Fruit fly (Drosophila melanogaster) whole organism, embryonic: ENCODE data around the gene Unc-115a.

Source experiments
- BEAF-32 ChIP-seq: fragments of 200-800 bp; sonication (Bioruptor generic); optimal IDR thresholded peaks from 3 replicates; lab custom pipeline; 2017; ENCODE audit warnings: missing biosample characterization, missing genetic modification characterization, mild to moderate bottlenecking, moderate library complexity, missing genetic modification reagents
- CG12155 ChIP-seq: fragments of 200-800 bp; sonication (Bioruptor generic); optimal IDR thresholded peaks from 3 replicates; lab custom pipeline; 2016; ENCODE audit warnings: missing biosample characterization, missing genetic modification characterization
- CG13287 ChIP-seq: fragments of 200-800 bp; sonication (Bioruptor generic); IDR thresholded peaks from 2 replicates; pipeline ENCODE4 v1.3.6; 2022; ENCODE audit warnings: missing biosample characterization, missing genetic modification characterization; ENCODE audit not compliant: partially characterized antibody
- CG13624 ChIP-seq: fragments of 200-800 bp; sonication (Bioruptor generic); optimal IDR thresholded peaks from 2 replicates; lab custom pipeline; 2016; ENCODE audit warnings: missing biosample characterization, missing genetic modification characterization
- CG16813 ChIP-seq: fragments of 200-800 bp; sonication (Bioruptor generic); IDR thresholded peaks from 3 replicates; pipeline ENCODE4 v1.3.6; 2022; ENCODE audit warnings: missing biosample characterization, missing genetic modification characterization; ENCODE audit not compliant: partially characterized antibody
- CG17829 ChIP-seq: fragments of 200-800 bp; optimal IDR thresholded peaks from 2 replicates; lab custom pipeline; 2019; ENCODE audit warnings: missing biosample characterization, mild to moderate bottlenecking, missing genetic modification characterization, moderate library complexity
- CG18011 ChIP-seq: fragments of 200-800 bp; sonication (Bioruptor generic); optimal IDR thresholded peaks from 2 replicates; lab custom pipeline; 2017; ENCODE audit warnings: missing biosample characterization, missing genetic modification characterization, mild to moderate bottlenecking, moderate library complexity, missing genotype
- CG18476 ChIP-seq: fragments of 200-800 bp; sonication (Bioruptor generic); optimal IDR thresholded peaks from 2 replicates; lab custom pipeline; 2016; ENCODE audit warnings: missing biosample characterization, mild to moderate bottlenecking, missing genetic modification characterization
- CG32532 ChIP-seq: fragments of 200-800 bp; sonication (Bioruptor generic); IDR thresholded peaks from 2 replicates; pipeline ENCODE4 v1.3.6; 2022; ENCODE audit warnings: missing biosample characterization, missing genetic modification characterization
- CG32767 ChIP-seq: fragments of 200-800 bp; sonication (Bioruptor generic); IDR thresholded peaks from 2 replicates; pipeline ENCODE4 v1.3.6; 2022; ENCODE audit warnings: missing biosample characterization, missing genetic modification characterization
- CG3847 ChIP-seq: fragments of 200-800 bp; sonication (Bioruptor generic); IDR thresholded peaks from 2 replicates; pipeline ENCODE4 v1.3.6; 2022; ENCODE audit warnings: missing biosample characterization, missing genetic modification characterization
- CG3995 ChIP-seq: fragments of 200-800 bp; sonication (Bioruptor generic); optimal IDR thresholded peaks from 3 replicates; lab custom pipeline; 2016; ENCODE audit warnings: missing biosample characterization, missing genetic modification characterization
- CG42726 ChIP-seq: fragments of 200-800 bp; sonication (Bioruptor generic); IDR thresholded peaks from 2 replicates; pipeline ENCODE4 v1.3.6; 2022; ENCODE audit warnings: missing biosample characterization, missing genetic modification characterization; ENCODE audit not compliant: partially characterized antibody
- CG4617 ChIP-seq: fragments of 200-800 bp; sonication (Bioruptor generic); optimal IDR thresholded peaks from 3 replicates; lab custom pipeline; 2016; ENCODE audit warnings: missing biosample characterization, missing genetic modification characterization, borderline replicate concordance
- CG7928 ChIP-seq: fragments of 200-800 bp; sonication (Bioruptor generic); optimal IDR thresholded peaks from 2 replicates; lab custom pipeline; 2017; ENCODE audit warnings: missing biosample characterization, mild to moderate bottlenecking, missing genetic modification characterization
- CG7987 ChIP-seq: fragments of 200-800 bp; sonication (Bioruptor generic); optimal IDR thresholded peaks from 2 replicates; lab custom pipeline; 2018; ENCODE audit warnings: missing biosample characterization, mild to moderate bottlenecking, missing genetic modification characterization, moderate library complexity
- CG9797 ChIP-seq: fragments of 200-800 bp; sonication (Bioruptor generic); optimal IDR thresholded peaks from 3 replicates; lab custom pipeline; 2018; ENCODE audit warnings: missing biosample characterization, mild to moderate bottlenecking, missing genetic modification characterization
- CHES-1-like ChIP-seq: fragments of 200-800 bp; sonication (Bioruptor generic); optimal IDR thresholded peaks from 2 replicates; lab custom pipeline; 2016; ENCODE audit warnings: missing biosample characterization, missing genetic modification characterization
- Dad ChIP-seq: fragments of 200-800 bp; sonication (Bioruptor generic); optimal IDR thresholded peaks from 3 replicates; lab custom pipeline; 2016; ENCODE audit warnings: missing biosample characterization, missing genetic modification characterization
- Dp ChIP-seq: fragments of 200-800 bp; sonication (Bioruptor generic); optimal IDR thresholded peaks from 2 replicates; lab custom pipeline; 2018; ENCODE audit warnings: missing biosample characterization, mild to moderate bottlenecking, missing genetic modification characterization, moderate library complexity
- Ets97D ChIP-seq: fragments of 200-800 bp; sonication (Bioruptor generic); optimal IDR thresholded peaks from 3 replicates; lab custom pipeline; 2016; ENCODE audit warnings: missing biosample characterization, missing genetic modification characterization
- Hmr ChIP-seq: fragments of 200-800 bp; sonication (Bioruptor generic); optimal IDR thresholded peaks from 3 replicates; lab custom pipeline; 2017; ENCODE audit warnings: mild to moderate bottlenecking, missing biosample characterization, missing genetic modification reagents, missing genetic modification characterization
- Myb ChIP-seq: fragments of 200-800 bp; sonication (Bioruptor generic); optimal IDR thresholded peaks from 2 replicates; lab custom pipeline; 2016; ENCODE audit warnings: missing biosample characterization, missing genetic modification characterization
- Opbp ChIP-seq: fragments of 200-800 bp; sonication (Bioruptor generic); IDR thresholded peaks from 3 replicates; pipeline ENCODE4 v1.3.6; 2022; ENCODE audit warnings: missing biosample characterization, missing genetic modification characterization; ENCODE audit not compliant: partially characterized antibody
- Scr ChIP-seq: fragments of 200-800 bp; sonication (Bioruptor generic); IDR thresholded peaks from 2 replicates; pipeline ENCODE4 v1.3.6; 2022; ENCODE audit warnings: missing biosample characterization, missing genetic modification characterization; ENCODE audit not compliant: partially characterized antibody
- Sin3A ChIP-seq: fragments of >200 bp; optimal IDR thresholded peaks from 2 replicates; lab custom pipeline; 2018
- Sox102F ChIP-seq: fragments of 200-800 bp; sonication (Bioruptor generic); optimal IDR thresholded peaks from 2 replicates; lab custom pipeline; 2018; ENCODE audit warnings: missing biosample characterization, mild to moderate bottlenecking, missing genetic modification characterization, moderate library complexity
- TFAM ChIP-seq: fragments of 200-800 bp; sonication (Bioruptor generic); optimal IDR thresholded peaks from 2 replicates; lab custom pipeline; 2017; ENCODE audit warnings: missing biosample characterization, missing genetic modification characterization, inconsistent platforms
- Trl ChIP-seq, 3 experiments: fragments of >200 bp in 2 of 3; fragments of 200-800 bp in 1 of 3; sonication (Bioruptor generic) in 1 of 3; optimal IDR thresholded peaks; 2 replicates in 1 of 3; 3 replicates in 2 of 3; lab custom pipeline; 2016 to 2017; ENCODE audit warnings: missing biosample characterization in 1 of 3, missing genetic modification characterization in 1 of 3
- YL-1 ChIP-seq: fragments of 200-800 bp; sonication (Bioruptor generic); optimal IDR thresholded peaks from 3 replicates; lab custom pipeline; 2017; ENCODE audit warnings: missing biosample characterization, mild to moderate bottlenecking, missing genetic modification characterization
- amos ChIP-seq: fragments of 200-800 bp; sonication (Bioruptor generic); IDR thresholded peaks from 2 replicates; pipeline ENCODE4 v1.3.6; 2022; ENCODE audit warnings: missing biosample characterization, missing genetic modification characterization; ENCODE audit not compliant: partially characterized antibody
- bbx ChIP-seq: fragments of 200-800 bp; sonication (Bioruptor generic); IDR thresholded peaks from 2 replicates; pipeline ENCODE4 v1.3.6; 2022; ENCODE audit warnings: missing biosample characterization, missing genetic modification characterization; ENCODE audit not compliant: partially characterized antibody
- crp ChIP-seq, 2 experiments: fragments of 200-800 bp; sonication (Bioruptor generic); optimal IDR thresholded peaks; 2 replicates in 1 of 2; 3 replicates in 1 of 2; lab custom pipeline; 2017; ENCODE audit warnings: missing biosample characterization in 2 of 2, missing genetic modification characterization in 2 of 2, mild to moderate bottlenecking in 1 of 2, moderate library complexity in 1 of 2
- dmrt99B ChIP-seq: fragments of 200-800 bp; sonication (Bioruptor generic); optimal IDR thresholded peaks from 2 replicates; lab custom pipeline; 2018; ENCODE audit warnings: missing biosample characterization, mild to moderate bottlenecking, missing genetic modification characterization, moderate library complexity
- gcm2 ChIP-seq: fragments of 200-800 bp; sonication (Bioruptor generic); optimal IDR thresholded peaks from 2 replicates; lab custom pipeline; 2016; ENCODE audit warnings: missing biosample characterization, missing genetic modification characterization
- gsb-n ChIP-seq: fragments of 200-800 bp; sonication (Bioruptor generic); optimal IDR thresholded peaks from 3 replicates; lab custom pipeline; 2018; ENCODE audit warnings: missing biosample characterization, mild to moderate bottlenecking, missing genetic modification characterization
- ham ChIP-seq: fragments of 200-800 bp; sonication (Bioruptor generic); IDR thresholded peaks from 2 replicates; pipeline ENCODE4 v1.3.6; 2022; ENCODE audit warnings: missing biosample characterization, missing genetic modification characterization
- insv ChIP-seq, 2 experiments: fragments of 200-800 bp; sonication (Bioruptor generic); optimal IDR thresholded peaks; 3 replicates each; lab custom pipeline; 2016 to 2018; ENCODE audit warnings: missing biosample characterization in 2 of 2, missing genetic modification characterization in 2 of 2
- nmo ChIP-seq: fragments of 200-800 bp; sonication (Bioruptor generic); optimal IDR thresholded peaks from 2 replicates; lab custom pipeline; 2018; ENCODE audit warnings: missing biosample characterization, mild to moderate bottlenecking, missing genetic modification characterization, moderate library complexity
- p53 ChIP-seq: fragments of 200-800 bp; sonication (Bioruptor generic); optimal IDR thresholded peaks from 2 replicates; lab custom pipeline; 2016; ENCODE audit warnings: missing biosample characterization, missing genetic modification characterization
- pita ChIP-seq: fragments of 200-800 bp; sonication (Bioruptor generic); optimal IDR thresholded peaks from 2 replicates; lab custom pipeline; 2017; ENCODE audit warnings: missing biosample characterization, mild to moderate bottlenecking, missing genetic modification characterization
- sc ChIP-seq, 3 experiments: fragments of >200 bp in 2 of 3; fragments of 200-800 bp in 1 of 3; sonication (Bioruptor generic) in 1 of 3; optimal IDR thresholded peaks; 2 replicates in 2 of 3; 3 replicates in 1 of 3; lab custom pipeline; 2017; ENCODE audit warnings: mild to moderate bottlenecking in 1 of 3, missing biosample characterization in 1 of 3, missing genetic modification characterization in 1 of 3, missing genetic modification reagents in 1 of 3
- sd ChIP-seq: fragments of 200-800 bp; sonication (Bioruptor generic); optimal IDR thresholded peaks from 3 replicates; lab custom pipeline; 2018; ENCODE audit warnings: missing biosample characterization, mild to moderate bottlenecking, missing genetic modification characterization, moderate library complexity
- sim ChIP-seq: fragments of 200-800 bp; sonication (Bioruptor generic); IDR thresholded peaks from 2 replicates; pipeline ENCODE4 v1.3.6; 2022; ENCODE audit warnings: missing biosample characterization, missing genetic modification characterization
- sob ChIP-seq: fragments of 200-800 bp; sonication (Bioruptor generic); IDR thresholded peaks from 2 replicates; pipeline ENCODE4 v1.3.6; 2022; ENCODE audit warnings: missing biosample characterization, missing genetic modification characterization
- unc-4 ChIP-seq: fragments of 200-800 bp; sonication (Bioruptor generic); IDR thresholded peaks from 2 replicates; pipeline ENCODE4 v1.3.6; 2022; ENCODE audit warnings: missing biosample characterization, missing genetic modification characterization; ENCODE audit not compliant: partially characterized antibody
- vvl ChIP-seq: fragments of 200-800 bp; sonication (Bioruptor generic); IDR thresholded peaks from 2 replicates; pipeline ENCODE4 v1.3.6; 2022; ENCODE audit warnings: missing biosample characterization, missing genetic modification characterization

Gene Unc-115a

dm6 chr3R:9677734-9678341 is 27.4 kb downstream of the Unc-115a start, which contains the start of gene p23 (continued):
- TF ChIP-seq bbx (GFP tag; lab: Robert Waterston, UW) (peak; percentile 60), Trl (optimal IDR thresholded peaks at IDR 0.05; lab: Kevin White, UChicago) (no peak), Trl (GFP tag; optimal IDR thresholded peaks at IDR 0.05; lab: Kevin White, UChicago) (no peak), Ets97D (peak; percentile 75), CG13624 (GFP tag; lab: Kevin White, UChicago) (peak; percentile 59), CG9797 (GFP tag; lab: Kevin White, UChicago) (peak; percentile 90), Dad (peak; percentile 15), CG13287 (GFP tag; lab: Robert Waterston, UW) (peak; percentile 55; the same call in 1 of the 2 replicates), p53 (peak; percentile 69), sob (peak; percentile 62), vvl (GFP tag; lab: Robert Waterston, UW) (peak; percentile 59), Myb (GFP tag; lab: Kevin White, UChicago) (peak; percentile 81), ham (GFP tag; lab: Robert Waterston, UW) (no peak), CG4617 (GFP tag; lab: Kevin White, UChicago) (peak; percentile 81), unc-4 (GFP tag; lab: Robert Waterston, UW) (0 out of 2 replicates have a peak, but pooled peaks have one; percentile 27), CG3995 (peak; percentile 9), gcm2 (peak; percentile 30), pita (peak; percentile 94), CG7928 (GFP tag; lab: Kevin White, UChicago) (no peak), amos (GFP tag; lab: Robert Waterston, UW) (peak; percentile 73), CG18011 (GFP tag; lab: Kevin White, UChicago) (no peak), Scr (GFP tag; lab: Robert Waterston, UW) (peak; percentile 43; the same call in 1 of the 2 replicates), CG7987 (GFP tag; lab: Kevin White, UChicago) (peak; percentile 3), BEAF-32 (GFP tag; lab: Kevin White, UChicago) (peak; percentile 57), CG32767 (GFP tag; lab: Robert Waterston, UW) (no peak), CG42726 (GFP tag; lab: Robert Waterston, UW) (peak; percentile 26; the same call in 1 of the 2 replicates), YL-1 (GFP tag; lab: Kevin White, UChicago) (peak; percentile 84), Opbp (GFP tag; lab: Robert Waterston, UW) (peak; percentile 61; the same call in 2 of the 3 replicates), Hmr (GFP tag; lab: Kevin White, UChicago) (peak; percentile 66), nmo (GFP tag; lab: Kevin White, UChicago) (peak; percentile 49), crp (GFP tag; optimal IDR thresholded peaks at IDR 0.05; lab: Kevin White, UChicago) (peak in 1 of 2 experiments; percentile 11), CG3847 (GFP tag; lab: Robert Waterston, UW) (peak; percentile 81), CG16813 (GFP tag; lab: Robert Waterston, UW) (peak; percentile 62), gsb-n (tag; lab: Kevin White, UChicago) (peak; percentile 32), dmrt99B (tag; lab: Kevin White, UChicago) (no peak), Sox102F (GFP tag; lab: Kevin White, UChicago) (no peak), CG32532 (peak; percentile 27; the same call in 1 of the 2 replicates), CG18476 (GFP tag; lab: Kevin White, UChicago) (no peak), TFAM (GFP tag; lab: Kevin White, UChicago) (no peak), CG12155 (GFP tag; lab: Kevin White, UChicago) (peak; percentile 11), Dp (peak; percentile 51), sim (GFP tag; lab: Robert Waterston, UW) (no peak), CG17829 (tag; lab: Kevin White, UChicago) (peak; percentile 42), insv (GFP tag; optimal IDR thresholded peaks at IDR 0.05; lab: Kevin White, UChicago) (peak in 1 of 2 experiments; percentile 29), sd (peak; percentile 82), sc (optimal IDR thresholded peaks at IDR 0.05; lab: Kevin White, UChicago) (no peak), sc (GFP tag; optimal IDR thresholded peaks at IDR 0.05; lab: Kevin White, UChicago) (no peak), Sin3A (peak; percentile 57), CHES-1-like (GFP tag; lab: Kevin White, UChicago) (peak; percentile 42)
